Worm (Caenorhabditis elegans) whole organism, midembryonic: ENCODE data around the gene col-154.
"Not testable (repeated sequence)": the region's sequence is repeated elsewhere in the genome, so short reads cannot be mapped to it uniquely, and the experiment has no call there.

Source experiments
- T22C8.4 ChIP-seq: fragments of 200-800 bp; sonication (Bioruptor generic); IDR thresholded peaks from 2 replicates; pipeline ENCODE4 v1.3.6; 2022; ENCODE audit warnings: missing genetic modification characterization, missing compliant biosample characterization
- cog-1 ChIP-seq: sonication (generic microtip); optimal IDR thresholded peaks from 2 replicates; lab custom pipeline; 2016; ENCODE audit warnings: missing genetic modification characterization, missing compliant biosample characterization
- flt-1 ChIP-seq: fragments of 200-800 bp; sonication (Bioruptor generic); IDR thresholded peaks from 2 replicates; pipeline ENCODE4 v1.3.6; 2022; ENCODE audit warnings: missing genetic modification characterization, missing compliant biosample characterization
- klf-2 ChIP-seq: fragments of 200-800 bp; sonication (Bioruptor generic); conservative IDR thresholded peaks from 2 replicates; pipeline ENCODE4 v1.3.6; 2022; ENCODE audit warnings: missing genetic modification reagents, missing genetic modification characterization, missing compliant biosample characterization
- med-1 ChIP-seq: sonication (generic microtip); optimal IDR thresholded peaks from 2 replicates; lab custom pipeline; 2017; ENCODE audit warnings: missing genetic modification characterization, mild to moderate bottlenecking, missing compliant biosample characterization, antibody characterized with exemption, missing genetic modification reagents; ENCODE audit not compliant: insufficient read depth
- ref-1 ChIP-seq: fragments of 200-800 bp; sonication (Bioruptor generic); conservative IDR thresholded peaks from 2 replicates; pipeline ENCODE4 v1.3.6; 2022; ENCODE audit warnings: missing genetic modification reagents, missing genetic modification characterization, missing compliant biosample characterization
- tab-1 ChIP-seq: fragments of 200-800 bp; sonication (Bioruptor generic); IDR thresholded peaks from 2 replicates; pipeline ENCODE4 v1.3.6; 2022; ENCODE audit warnings: missing genetic modification characterization, missing compliant biosample characterization
- ztf-23 ChIP-seq: fragments of 200-800 bp; sonication (Bioruptor generic); IDR thresholded peaks from 2 replicates; pipeline ENCODE4 v1.3.6; 2022; ENCODE audit warnings: missing genetic modification reagents, missing genetic modification characterization, missing compliant biosample characterization
- ztf-29 ChIP-seq: fragments of 200-800 bp; sonication (Bioruptor generic); IDR thresholded peaks from 2 replicates; pipeline ENCODE4 v1.3.6; 2022; ENCODE audit warnings: missing genetic modification reagents, missing genetic modification characterization, missing compliant biosample characterization

Gene col-154

ce11 chrV:11386428-11386827, 1.3 kb downstream of the col-154 start, which contains the start of gene F55C10.4:
Gene F55C10.4 (plus strand): TSS chrV:11386728.
- TF ChIP-seq ztf-23 (GFP tag; lab: Robert Waterston, UW) (no peak), med-1 (no peak), T22C8.4 (GFP tag; lab: Robert Waterston, UW) (no peak), ztf-29 (GFP tag; lab: Robert Waterston, UW) (no peak), klf-2 (GFP tag; lab: Robert Waterston, UW) (no peak), cog-1 (tag; lab: Kevin White, UChicago) (no peak), flt-1 (GFP tag; lab: Robert Waterston, UW) (no peak), tab-1 (GFP tag; lab: Robert Waterston, UW) (no peak), ref-1 (no peak)

- TF ChIP-seq T22C8.4 (GFP tag; lab: Robert Waterston, UW) (no peak), ref-1 (no peak), med-1 (no peak), ztf-29 (GFP tag; lab: Robert Waterston, UW) (no peak), cog-1 (tag; lab: Kevin White, UChicago) (no peak), tab-1 (GFP tag; lab: Robert Waterston, UW) (no peak), flt-1 (GFP tag; lab: Robert Waterston, UW) (no peak), klf-2 (GFP tag; lab: Robert Waterston, UW) (no peak), ztf-23 (GFP tag; lab: Robert Waterston, UW) (no peak)
These were observed 4.6 kb downstream of the col-154 start, which contains the start of gene col-155 for ce11 chrV:11389776-11390175. Gene col-155 (minus strand): TSS chrV:11389876.

ce11 chrV:11390394-11390793, 5.2 kb downstream of the col-154 start, which contains the start of the genes K03B8.11 and K03B8.14:
Gene K03B8.11 (minus strand): TSS chrV:11390494.
Gene K03B8.14 (plus strand): TSS chrV:11390503.
- no peak for TF ChIP-seq cog-1 (tag; lab: Kevin White, UChicago)
- TF ChIP-seq ztf-23 (GFP tag; lab: Robert Waterston, UW), result no peak
- TF ChIP-seq ztf-29 (GFP tag; lab: Robert Waterston, UW), result no peak
- TF ChIP-seq med-1, result no peak
- no peak for TF ChIP-seq T22C8.4 (GFP tag; lab: Robert Waterston, UW)
- TF ChIP-seq klf-2 (GFP tag; lab: Robert Waterston, UW), result no peak
- TF ChIP-seq tab-1 (GFP tag; lab: Robert Waterston, UW), result no peak
- TF ChIP-seq ref-1, result no peak
- TF ChIP-seq flt-1 (GFP tag; lab: Robert Waterston, UW), result no peak

- TF ChIP-seq ztf-23 (GFP tag; lab: Robert Waterston, UW), result no peak
These were observed 6.9 kb downstream of the col-154 start, which contains the start of gene nas-16 for ce11 chrV:11392020-11392419. Gene nas-16 (plus strand): TSS chrV:11392320.

ce11 chrV:11395024-11395423, 9.9 kb downstream of the col-154 start, which contains the start of gene K03B8.4:
Gene K03B8.4 (minus strand): TSS chrV:11395124.
- not testable (repeated sequence) for TF ChIP-seq ztf-23 (GFP tag; lab: Robert Waterston, UW); tab-1 (GFP tag; lab: Robert Waterston, UW); med-1

ce11 chrV:11396134-11396533, 11.0 kb downstream of the col-154 start, which contains the start of gene nas-18:
Gene nas-18 (plus strand): TSS chrV:11396434.
- TF ChIP-seq flt-1 (GFP tag; lab: Robert Waterston, UW); cog-1 (tag; lab: Kevin White, UChicago); ref-1: not testable (repeated sequence)

- TF ChIP-seq T22C8.4 (GFP tag; lab: Robert Waterston, UW) (no peak), tab-1 (GFP tag; lab: Robert Waterston, UW) (no peak), klf-2 (GFP tag; lab: Robert Waterston, UW) (no peak), ztf-23 (GFP tag; lab: Robert Waterston, UW) (no peak), ztf-29 (GFP tag; lab: Robert Waterston, UW) (no peak), flt-1 (GFP tag; lab: Robert Waterston, UW) (no peak), med-1 (no peak), ref-1 (no peak), cog-1 (tag; lab: Kevin White, UChicago) (no peak)
These were observed 13.5 kb downstream of the col-154 start, which contains the start of gene nas-17 for ce11 chrV:11398616-11399015. Gene nas-17 (plus strand): TSS chrV:11398916.

ce11 chrV:11402610-11403009, 17.4 kb downstream of the col-154 start, which contains the start of gene nas-19:
Gene nas-19 (minus strand): TSS chrV:11402710.
- TF ChIP-seq T22C8.4 (GFP tag; lab: Robert Waterston, UW), result no peak
- no peak for TF ChIP-seq tab-1 (GFP tag; lab: Robert Waterston, UW)
- TF ChIP-seq ztf-23 (GFP tag; lab: Robert Waterston, UW), result no peak
- no peak for TF ChIP-seq cog-1 (tag; lab: Kevin White, UChicago)
- TF ChIP-seq flt-1 (GFP tag; lab: Robert Waterston, UW), result no peak
- TF ChIP-seq med-1, result no peak
- no peak for TF ChIP-seq klf-2 (GFP tag; lab: Robert Waterston, UW)
- no peak for TF ChIP-seq ref-1
- no peak for TF ChIP-seq ztf-29 (GFP tag; lab: Robert Waterston, UW)

- TF ChIP-seq klf-2 (GFP tag; lab: Robert Waterston, UW) (no peak), flt-1 (GFP tag; lab: Robert Waterston, UW) (no peak), T22C8.4 (GFP tag; lab: Robert Waterston, UW) (no peak), tab-1 (GFP tag; lab: Robert Waterston, UW) (no peak), ref-1 (no peak), ztf-23 (GFP tag; lab: Robert Waterston, UW) (no peak), med-1 (no peak), ztf-29 (GFP tag; lab: Robert Waterston, UW) (no peak), cog-1 (tag; lab: Kevin White, UChicago) (no peak)
These were observed 17.9 kb downstream of the col-154 start for ce11 chrV:11403059-11403458.

ce11 chrV:11403702-11404101, 18.5 kb downstream of the col-154 start:
- TF ChIP-seq cog-1 (tag; lab: Kevin White, UChicago) (no peak), tab-1 (GFP tag; lab: Robert Waterston, UW) (no peak), med-1 (no peak), ztf-29 (GFP tag; lab: Robert Waterston, UW) (no peak), flt-1 (GFP tag; lab: Robert Waterston, UW) (no peak), T22C8.4 (GFP tag; lab: Robert Waterston, UW) (no peak), klf-2 (GFP tag; lab: Robert Waterston, UW) (no peak), ref-1 (no peak), ztf-23 (GFP tag; lab: Robert Waterston, UW) (no peak)
